Worm (Caenorhabditis elegans): ENCODE data around the gene C15H9.5.

ce11 chrX:6065936-6066452 lies 27.1 kb upstream of the C15H9.5 start, which contains the start of gene ptr-4:
- no peak for TF ChIP-seq ztf-29 (GFP tag; IDR thresholded peaks at IDR 0.05)
- no peak for TF ChIP-seq T22C8.4 (GFP tag; IDR thresholded peaks at IDR 0.05)
